Worm (Caenorhabditis elegans) whole organism, young adult: ENCODE data around the gene sre-29.

ENCODE experiments used
- akir-1 ChIP-seq: fragments of 200-800 bp; sonication (Bioruptor generic); optimal IDR thresholded peaks from 2 replicates; lab custom pipeline; 2018; ENCODE audit warnings: mild to moderate bottlenecking, missing genetic modification characterization, moderate library complexity, missing compliant biosample characterization
- ccch-3 ChIP-seq: fragments of 200-800 bp; sonication (Bioruptor generic); optimal IDR thresholded peaks from 2 replicates; lab custom pipeline; 2018; ENCODE audit warnings: mild to moderate bottlenecking, missing genetic modification characterization, missing compliant biosample characterization
- cebp-1 ChIP-seq, 2 experiments: fragments of 200-800 bp in 1 of 2; sonication (Bioruptor generic) in 1 of 2; sonication (generic microtip) in 1 of 2; IDR thresholded peaks in 1 of 2; optimal IDR thresholded peaks in 1 of 2; 2 replicates each; pipeline versions ENCODE4 v1.3.6 to Lab custom; 2017 to 2022; ENCODE audit warnings: missing compliant biosample characterization in 2 of 2, missing genetic modification characterization in 2 of 2, mild to moderate bottlenecking in 1 of 2, missing genetic modification reagents in 1 of 2, moderate library complexity in 1 of 2
- dpff-1 ChIP-seq: sonication (generic microtip); optimal IDR thresholded peaks from 2 replicates; lab custom pipeline; 2017; ENCODE audit warnings: mild to moderate bottlenecking, missing genetic modification characterization, missing compliant biosample characterization
- egl-18 ChIP-seq: fragments of 200-800 bp; sonication (Bioruptor generic); IDR thresholded peaks from 2 replicates; pipeline ENCODE4 v1.3.6; 2022; ENCODE audit warnings: missing genetic modification reagents, missing genetic modification characterization, missing compliant biosample characterization
- nfya-1 ChIP-seq: sonication (generic microtip); optimal IDR thresholded peaks from 2 replicates; lab custom pipeline; 2017; ENCODE audit warnings: antibody characterized with exemption, missing compliant biosample characterization, missing genetic modification characterization, borderline replicate concordance; ENCODE audit not compliant: insufficient read depth
- nhr-90 ChIP-seq: sonication (generic microtip); optimal IDR thresholded peaks from 2 replicates; lab custom pipeline; 2016; ENCODE audit warnings: missing genotype, mild to moderate bottlenecking, missing genetic modification characterization, missing compliant biosample characterization
- pha-4 ChIP-seq: fragments of 150-350 bp; sonication (generic microtip); optimal IDR thresholded peaks from 2 replicates; lab custom pipeline; 2014; ENCODE audit warnings: missing biosample characterization, missing genetic modification reagents, missing genetic modification characterization
- tbp1 ChIP-seq: fragments of 200-800 bp; sonication (Bioruptor generic); optimal IDR thresholded peaks from 2 replicates; lab custom pipeline; 2018; ENCODE audit warnings: mild to moderate bottlenecking, missing genetic modification characterization, missing compliant biosample characterization

DNA sequence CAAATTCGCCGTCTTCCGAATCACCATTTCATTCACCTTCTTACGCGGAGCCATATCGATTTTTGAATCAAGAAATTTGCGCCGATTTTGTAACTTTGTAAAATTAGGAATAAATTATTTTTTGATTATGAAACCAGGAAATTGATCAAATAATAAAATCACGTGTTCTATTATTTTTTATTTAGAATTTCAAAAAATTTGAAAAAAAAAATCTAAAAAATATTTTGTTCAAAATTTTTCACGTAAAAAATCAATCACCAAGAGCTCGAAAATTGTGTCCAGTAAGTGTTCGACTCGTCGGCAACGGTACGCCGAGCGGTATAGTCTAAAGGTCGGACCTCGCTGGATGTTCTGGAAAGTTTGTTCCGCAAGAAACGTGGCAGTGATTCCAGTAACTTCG, 8.0 kb downstream of the sre-29 start, which contains the start of gene Y57A10B.7:
- no peak for TF ChIP-seq ccch-3 (GFP tag; lab: Kevin White, UChicago)
- no peak for TF ChIP-seq pha-4
- TF ChIP-seq nfya-1 (tag; lab: Kevin White, UChicago), result no peak
- TF ChIP-seq dpff-1, result no peak
- no peak for TF ChIP-seq cebp-1 (GFP tag; IDR thresholded peaks at IDR 0.05; lab: Robert Waterston, UW)
- no peak for TF ChIP-seq cebp-1 (tag; optimal IDR thresholded peaks at IDR 0.05; lab: Kevin White, UChicago)
- no peak for TF ChIP-seq nhr-90 (tag; lab: Kevin White, UChicago)
- no peak for TF ChIP-seq akir-1 (GFP tag; lab: Kevin White, UChicago)
- no peak for TF ChIP-seq tbp1
- TF ChIP-seq egl-18, result no peak
